Worm (Caenorhabditis elegans): Measurements from ENCODE around the gene twk-14.

The twk-14 gene

ce11 chrV:12414362-12414761 is 18.9 kb upstream of the twk-14 start:
- TF ChIP-seq hlh-17 (GFP tag; optimal IDR thresholded peaks at IDR 0.05; ENCODE audit: borderline replicate concordance) (no peak), elt-2 (tag; optimal IDR thresholded peaks at IDR 0.05) (peak; percentile 13), nhr-76 (tag; optimal IDR thresholded peaks at IDR 0.05) (no peak), aly-2 (tag; optimal IDR thresholded peaks at IDR 0.05) (no peak), egl-13 (tag; optimal IDR thresholded peaks at IDR 0.05) (no peak), nhr-77 (tag; optimal IDR thresholded peaks at IDR 0.05) (no peak)

DNA sequence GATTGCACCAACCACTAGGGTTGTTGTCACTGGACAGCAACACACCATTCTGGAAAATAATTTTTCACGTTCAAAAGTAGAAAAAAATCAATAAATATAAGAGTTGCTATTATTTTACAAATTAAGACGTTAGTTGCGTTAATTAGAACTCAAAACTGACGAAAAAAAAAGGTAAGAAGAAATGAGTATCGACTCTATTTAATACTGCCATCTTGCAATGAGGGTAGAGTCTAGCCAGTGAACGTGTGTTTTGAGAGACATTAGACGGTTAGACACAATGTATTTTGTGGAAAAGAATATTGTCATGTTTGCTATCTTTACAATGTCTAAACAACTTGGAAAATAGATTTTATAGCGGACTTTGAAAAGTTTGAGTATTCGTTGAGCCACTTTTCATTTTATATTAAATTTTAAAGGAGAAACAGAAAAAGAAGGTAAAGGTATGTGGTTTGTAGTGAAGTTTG is 18.2 kb upstream of the twk-14 start, which contains the start of gene cdr-6:
cdr-6 (minus strand) TSS at position 51 of the 464 bp plus-strand sequence.
- TF ChIP-seq mep-1 (tag; optimal IDR thresholded peaks at IDR 0.05) (peak; percentile 5), lin-14 (GFP tag; optimal IDR thresholded peaks at IDR 0.05) (peak; percentile 42), blmp-1 (tag; optimal IDR thresholded peaks at IDR 0.05) (no peak), lin-35 (GFP tag; optimal IDR thresholded peaks at IDR 0.05) (peak in 1 of 2 experiments; percentile 6), nhr-71 (tag; optimal IDR thresholded peaks at IDR 0.05) (peak; percentile 36), nhr-28 (tag; optimal IDR thresholded peaks at IDR 0.05) (peak; percentile 13), nhr-90 (tag; optimal IDR thresholded peaks at IDR 0.05; ENCODE audit: poor library complexity) (no peak), fkh-8 (tag; optimal IDR thresholded peaks at IDR 0.05) (no peak), efl-1 (optimal IDR thresholded peaks at IDR 0.05) (peak in 1 of 2 experiments; percentile 13), efl-1 (GFP tag; optimal IDR thresholded peaks at IDR 0.05 in 1 of 2) (no peak), tbx-2 (tag; optimal IDR thresholded peaks at IDR 0.05) (no peak), nhr-20 (tag; optimal IDR thresholded peaks at IDR 0.05) (peak; percentile 72)

DNA sequence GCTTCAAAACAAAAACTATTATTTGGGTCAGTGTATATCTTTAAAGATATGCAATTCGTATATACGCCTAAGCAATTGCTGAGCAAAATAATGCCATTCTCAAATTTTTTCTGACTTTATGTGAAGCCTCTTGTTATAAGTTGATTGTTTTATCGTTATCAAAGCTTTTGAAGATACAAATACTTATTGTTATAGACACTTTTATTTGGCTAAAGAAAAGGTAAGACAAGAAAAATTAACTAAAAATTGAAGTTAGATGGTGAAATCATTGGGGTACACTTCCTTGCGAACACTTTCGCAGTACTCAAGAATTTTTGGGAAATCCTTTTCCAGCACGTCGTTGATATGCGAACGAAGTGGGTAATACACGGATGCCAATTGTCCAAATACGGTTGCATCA is 16.8 kb upstream of the twk-14 start:
- TF ChIP-seq fkh-4 (tag; optimal IDR thresholded peaks at IDR 0.05; ENCODE audit: borderline replicate concordance) (no peak), efl-1 (optimal IDR thresholded peaks at IDR 0.05) (no peak), efl-1 (GFP tag; optimal IDR thresholded peaks at IDR 0.05 in 1 of 2) (peak in 1 of 2 experiments; percentile 87), nhr-20 (tag; optimal IDR thresholded peaks at IDR 0.05) (no peak), isw-1 (GFP tag; IDR thresholded peaks at IDR 0.05) (no peak)

ce11 chrV:12411909-12412308 is 16.4 kb upstream of the twk-14 start, which contains the start of gene cdr-7:
cdr-7 (minus strand) TSS chrV:12412113.
- TF ChIP-seq elt-3 (tag; optimal IDR thresholded peaks at IDR 0.05) (peak in 3 of 6 experiments; percentile 7 to 80 (median 67)), nhr-85 (tag) (peak; percentile 86), nhr-12 (tag; optimal IDR thresholded peaks at IDR 0.05) (no peak), ceh-88 (GFP tag; IDR thresholded peaks at IDR 0.05) (no peak), lin-14 (GFP tag; optimal IDR thresholded peaks at IDR 0.05) (peak; percentile 41), hlh-4 (tag; optimal IDR thresholded peaks at IDR 0.05) (no peak), ztf-4 (tag; optimal IDR thresholded peaks at IDR 0.05) (no peak), aly-2 (tag; optimal IDR thresholded peaks at IDR 0.05) (no peak), ceh-82 (tag; optimal IDR thresholded peaks at IDR 0.05) (no peak), nhr-237 (tag; optimal IDR thresholded peaks at IDR 0.05) (no peak), egl-13 (tag; optimal IDR thresholded peaks at IDR 0.05) (no peak), nhr-28 (tag; optimal IDR thresholded peaks at IDR 0.05) (no peak), lin-13 (GFP tag; optimal IDR thresholded peaks at IDR 0.05) (no peak), irx-1 (tag; optimal IDR thresholded peaks at IDR 0.05) (no peak), nhr-20 (tag; optimal IDR thresholded peaks at IDR 0.05) (peak; percentile 0), lin-15B (tag; optimal IDR thresholded peaks at IDR 0.05) (no peak), ztf-11 (tag; optimal IDR thresholded peaks at IDR 0.05) (no peak), dsc-1 (tag; optimal IDR thresholded peaks at IDR 0.05) (no peak), alr-1 (tag; optimal IDR thresholded peaks at IDR 0.05; ENCODE audit: borderline replicate concordance) (no peak), nhr-19 (GFP tag; conservative IDR thresholded peaks at IDR 0.05) (no peak)
